Worm (Caenorhabditis elegans) whole organism, L1 larva: Measurements from ENCODE around the gene nhr-130.

ENCODE experiments used
- aly-2 ChIP-seq: fragments of 150-350 bp; optimal IDR thresholded peaks from 2 replicates; lab custom pipeline; 2014; ENCODE audit warnings: missing biosample characterization, missing genetic modification characterization
- egl-27 ChIP-seq, 2 experiments: fragments of 150-350 bp in 1 of 2; sonication (generic microtip); optimal IDR thresholded peaks; 3 replicates each; lab custom pipeline; 2017 to 2018; ENCODE audit warnings: missing biosample characterization in 2 of 2, missing genetic modification characterization in 2 of 2, missing genetic modification reagents in 2 of 2
- lin-35 ChIP-seq, 2 experiments: fragments of 150-350 bp; optimal IDR thresholded peaks; 2 replicates each; lab custom pipeline; 2014; ENCODE audit warnings: missing biosample characterization in 2 of 2, missing genetic modification characterization in 2 of 2, missing genetic modification reagents in 2 of 2
- lin-39 ChIP-seq: fragments of 150-350 bp; optimal IDR thresholded peaks from 2 replicates; lab custom pipeline; 2014; ENCODE audit warnings: missing biosample characterization, missing genetic modification reagents, missing genetic modification characterization
- pax-3 ChIP-seq: fragments of 200-800 bp; sonication (Bioruptor generic); optimal IDR thresholded peaks from 2 replicates; lab custom pipeline; 2018; ENCODE audit warnings: mild to moderate bottlenecking, missing genetic modification characterization, moderate library complexity, missing compliant biosample characterization
- unc-62 ChIP-seq: fragments of 150-350 bp; optimal IDR thresholded peaks from 2 replicates; lab custom pipeline; 2014; ENCODE audit warnings: missing biosample characterization, missing genetic modification reagents, missing genetic modification characterization
- unc-98 ChIP-seq: fragments of 200-800 bp; sonication (Bioruptor generic); IDR thresholded peaks from 2 replicates; pipeline ENCODE4 v1.3.6; 2022; ENCODE audit warnings: missing genetic modification characterization, missing compliant biosample characterization
- zag-1 ChIP-seq: fragments of 150-350 bp; optimal IDR thresholded peaks from 2 replicates; lab custom pipeline; 2014; ENCODE audit warnings: missing biosample characterization, missing genetic modification characterization
- zip-4 ChIP-seq: fragments of 200-800 bp; sonication (Bioruptor generic); optimal IDR thresholded peaks from 2 replicates; lab custom pipeline; 2018; ENCODE audit warnings: mild to moderate bottlenecking, missing genetic modification characterization, moderate library complexity, missing compliant biosample characterization

DNA sequence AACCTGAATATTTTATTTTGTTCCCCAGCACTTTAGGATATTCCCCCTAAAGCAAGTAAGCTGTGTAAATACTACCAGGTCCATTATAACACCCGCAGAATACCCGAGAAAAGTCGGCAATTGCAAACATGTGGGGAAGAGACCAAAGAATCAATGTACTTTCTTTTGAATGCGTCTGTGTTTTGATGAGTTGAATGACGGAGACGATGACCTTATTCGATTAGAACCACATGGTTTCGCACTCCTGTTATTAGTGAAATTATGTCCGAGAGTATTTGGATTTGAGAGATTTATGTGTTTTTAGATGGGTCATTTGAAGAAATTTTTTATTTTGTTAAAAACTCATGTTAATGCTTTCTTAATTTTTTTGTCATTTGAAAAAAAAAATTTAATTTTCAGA lies 17.8 kb downstream of the nhr-130 start:
- no peak for TF ChIP-seq lin-39 (tag; lab: Kevin White, UChicago)
- TF ChIP-seq unc-62 (GFP tag; lab: Kevin White, UChicago), result no peak
- no peak for TF ChIP-seq zag-1
- TF ChIP-seq aly-2 (tag; lab: Kevin White, UChicago), result no peak
- no peak for TF ChIP-seq pax-3 (tag; lab: Kevin White, UChicago)
- TF ChIP-seq zip-4 (GFP tag; lab: Kevin White, UChicago), result no peak
- no peak for TF ChIP-seq lin-35 (GFP tag; optimal IDR thresholded peaks at IDR 0.05; lab: Kevin White, UChicago)
- TF ChIP-seq egl-27 (tag; optimal IDR thresholded peaks at IDR 0.05; lab: Kevin White, UChicago), result no peak
- TF ChIP-seq unc-98, result no peak
